Worm (Caenorhabditis elegans): ENCODE results near the gene Y4C6B.4.
"Not testable (repeated sequence)": the region's sequence is repeated elsewhere in the genome, so short reads cannot be mapped to it uniquely, and the experiment has no call there.

Gene Y4C6B.4

ce11 chrIV:5291207-5291606 is 35.0 kb upstream of the Y4C6B.4 start:
- no peak for TF ChIP-seq ztf-16 (tag; optimal IDR thresholded peaks at IDR 0.05)
- no peak for TF ChIP-seq Y22D7AL.16 (tag; optimal IDR thresholded peaks at IDR 0.05)
- TF ChIP-seq hlh-15 (tag; optimal IDR thresholded peaks at IDR 0.05), result no peak
- TF ChIP-seq hlh-6 (tag; optimal IDR thresholded peaks at IDR 0.05), result no peak
- TF ChIP-seq ets-4 (tag; optimal IDR thresholded peaks at IDR 0.05), result no peak
- TF ChIP-seq fkh-10 (GFP tag; optimal IDR thresholded peaks at IDR 0.05), result no peak
- no peak for TF ChIP-seq K02D7.2 (tag; optimal IDR thresholded peaks at IDR 0.05)
- TF ChIP-seq C08G9.2 (tag; optimal IDR thresholded peaks at IDR 0.05), result no peak
- no peak for TF ChIP-seq sox-4 (tag; optimal IDR thresholded peaks at IDR 0.05)
- TF ChIP-seq pha-4 (tag; optimal IDR thresholded peaks at IDR 0.05), result no peak
- TF ChIP-seq ceh-30 (tag; optimal IDR thresholded peaks at IDR 0.05), result no peak
- no peak for TF ChIP-seq C38D4.7 (GFP tag; optimal IDR thresholded peaks at IDR 0.05)
- no peak for TF ChIP-seq unc-55 (GFP tag; optimal IDR thresholded peaks at IDR 0.05)
- no peak for TF ChIP-seq sdc-2 (tag; optimal IDR thresholded peaks at IDR 0.05)
- no peak for TF ChIP-seq ceh-24 (tag; optimal IDR thresholded peaks at IDR 0.05)

DNA sequence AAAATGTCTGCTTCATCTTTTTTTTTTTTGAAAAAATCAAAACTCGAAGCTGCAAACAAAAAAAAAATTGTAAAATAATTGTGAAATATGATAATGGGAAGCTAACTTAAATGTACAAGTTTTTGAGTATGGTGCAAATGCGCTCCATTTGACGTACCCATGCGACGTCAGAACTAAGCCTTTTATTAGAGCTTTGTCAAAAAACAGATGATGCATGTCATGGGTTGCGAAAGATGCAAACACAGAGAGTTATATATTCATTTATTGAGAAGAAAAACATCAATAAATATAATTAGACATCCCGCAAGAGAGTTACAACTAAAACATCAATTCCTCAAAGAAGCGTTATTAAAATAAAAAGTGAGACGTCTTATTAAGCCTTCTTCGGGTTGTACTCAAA is 31.8 kb upstream of the Y4C6B.4 start:
- TF ChIP-seq gmeb-2 (tag; optimal IDR thresholded peaks at IDR 0.05), result no peak
- TF ChIP-seq hlh-8 (tag; optimal IDR thresholded peaks at IDR 0.05), result no peak
- no peak for TF ChIP-seq ceh-30 (tag; optimal IDR thresholded peaks at IDR 0.05)
- no peak for TF ChIP-seq zip-5 (tag; optimal IDR thresholded peaks at IDR 0.05)
- no peak for TF ChIP-seq dve-1 (tag; optimal IDR thresholded peaks at IDR 0.05)
- no peak for TF ChIP-seq hlh-15 (tag; optimal IDR thresholded peaks at IDR 0.05)
- TF ChIP-seq ceh-14 (tag; optimal IDR thresholded peaks at IDR 0.05), result no peak

DNA sequence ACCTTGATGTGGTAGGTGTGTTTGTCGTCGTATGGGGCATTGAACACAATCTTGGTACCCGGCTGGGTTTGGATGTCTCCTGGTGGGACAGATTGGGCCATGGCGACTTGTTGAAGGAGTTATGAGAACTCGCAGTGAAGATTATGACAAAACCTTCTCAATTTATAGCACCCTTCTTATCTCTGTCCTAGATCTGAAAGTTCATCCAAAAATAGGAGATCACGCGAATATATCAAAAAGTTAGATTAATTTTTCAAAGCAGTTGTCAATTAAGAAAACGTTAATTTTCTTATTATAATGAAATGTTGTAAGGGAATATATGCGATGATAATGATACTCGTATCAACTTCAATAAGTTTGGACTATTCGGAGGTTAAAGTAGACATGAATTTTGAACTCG is 31.0 kb upstream of the Y4C6B.4 start, which contains the start of gene msp-51:
Gene msp-51 (minus strand): TSS at position 101 of the 400 bp plus-strand sequence.
- not testable (repeated sequence) for TF ChIP-seq ets-4, tbx-7, Y22D7AL.16 (tag; optimal IDR thresholded peaks at IDR 0.05)

ce11 chrIV:5297436-5298012 is 28.7 kb upstream of the Y4C6B.4 start, which contains the start of the genes ZK354.6 and msp-113:
TSS of gene ZK354.6 (minus strand) at chrIV:5297536.
TSS of gene msp-113 (plus strand) at chrIV:5297962.
- TF ChIP-seq ceh-48 (tag; optimal IDR thresholded peaks at IDR 0.05) (no peak), sdc-2 (tag; optimal IDR thresholded peaks at IDR 0.05) (no peak), fkh-10 (GFP tag; optimal IDR thresholded peaks at IDR 0.05) (no peak)

ce11 chrIV:5303030-5303429 is 23.2 kb upstream of the Y4C6B.4 start, which contains the start of gene ZK354.7:
TSS of gene ZK354.7 (minus strand) at chrIV:5303130.
- TF ChIP-seq elt-4 (tag; optimal IDR thresholded peaks at IDR 0.05) (no peak), fkh-10 (GFP tag; optimal IDR thresholded peaks at IDR 0.05) (no peak), che-1 (tag; optimal IDR thresholded peaks at IDR 0.05) (no peak), ceh-22 (tag; optimal IDR thresholded peaks at IDR 0.05) (no peak), npax-4 (tag; optimal IDR thresholded peaks at IDR 0.05) (no peak), F13H6.1 (tag; optimal IDR thresholded peaks at IDR 0.05) (no peak), K09A11.1 (tag; optimal IDR thresholded peaks at IDR 0.05; ENCODE audit: insufficient read depth) (no peak), pha-4 (tag; optimal IDR thresholded peaks at IDR 0.05) (no peak), ceh-2 (tag; optimal IDR thresholded peaks at IDR 0.05) (no peak), zip-5 (tag; optimal IDR thresholded peaks at IDR 0.05) (no peak)

- TF ChIP-seq unc-3 (GFP tag; conservative IDR thresholded peaks at IDR 0.05) (no peak), unc-3 (tag; optimal IDR thresholded peaks at IDR 0.05) (no peak), sox-4 (tag; optimal IDR thresholded peaks at IDR 0.05) (no peak), hlh-8 (tag; optimal IDR thresholded peaks at IDR 0.05) (no peak), ceh-18 (tag; optimal IDR thresholded peaks at IDR 0.05) (no peak), pha-4 (tag; optimal IDR thresholded peaks at IDR 0.05) (no peak), unc-42 (tag; optimal IDR thresholded peaks at IDR 0.05) (no peak), nfya-1 (tag; optimal IDR thresholded peaks at IDR 0.05) (no peak), K09A11.1 (tag; optimal IDR thresholded peaks at IDR 0.05; ENCODE audit: insufficient read depth) (no peak), ceh-2 (tag; optimal IDR thresholded peaks at IDR 0.05) (no peak), nhr-11 (tag; optimal IDR thresholded peaks at IDR 0.05) (no peak), ceh-34 (tag; optimal IDR thresholded peaks at IDR 0.05) (no peak), unc-86 (tag; optimal IDR thresholded peaks at IDR 0.05) (no peak), zip-5 (tag; optimal IDR thresholded peaks at IDR 0.05) (no peak), ztf-16 (tag; optimal IDR thresholded peaks at IDR 0.05) (no peak), lin-11 (tag; optimal IDR thresholded peaks at IDR 0.05) (no peak), unc-55 (GFP tag; optimal IDR thresholded peaks at IDR 0.05) (no peak), ceh-14 (tag; optimal IDR thresholded peaks at IDR 0.05) (no peak)
These were observed 20.2 kb upstream of the Y4C6B.4 start, which contains the start of gene ZK354.8 for ce11 chrIV:5306040-5306439. TSS of gene ZK354.8 (minus strand) at chrIV:5306140.

Measured in whole organism, late embryonic.